Fruit fly (Drosophila melanogaster): Measurements from ENCODE around the gene Golgin104.

Golgin104 gene

dm6 chr3L:16385880-16386584, 34.3 kb upstream of the Golgin104 start, which contains the start of the genes Agpat3 and RAF2 (continued):
- TF ChIP-seq zfh2 (GFP tag; optimal IDR thresholded peaks at IDR 0.05) = peak; percentile 9
- no peak; the same call in 1 of the 2 replicates for TF ChIP-seq Ptx1 (GFP tag; IDR thresholded peaks at IDR 0.05)
- no peak for TF ChIP-seq ara (GFP tag; IDR thresholded peaks at IDR 0.05)
- peak; percentile 40 for TF ChIP-seq bab2 (GFP tag; optimal IDR thresholded peaks at IDR 0.05)
- no peak for TF ChIP-seq trh (GFP tag; optimal IDR thresholded peaks at IDR 0.05)
- no peak for TF ChIP-seq kah (GFP tag; optimal IDR thresholded peaks at IDR 0.05)
- TF ChIP-seq CG8359 (GFP tag; optimal IDR thresholded peaks at IDR 0.05; ENCODE audit: borderline replicate concordance) = no peak
- TF ChIP-seq CG4854 (GFP tag; optimal IDR thresholded peaks at IDR 0.05) = no peak
- TF ChIP-seq Mrtf (GFP tag; IDR thresholded peaks at IDR 0.05) = no peak
- no peak for TF ChIP-seq D19B (GFP tag; optimal IDR thresholded peaks at IDR 0.05)
- TF ChIP-seq nerfin-1 (tag; optimal IDR thresholded peaks at IDR 0.05) = no peak
- TF ChIP-seq CG30403 (GFP tag; optimal IDR thresholded peaks at IDR 0.05) = peak; percentile 66
- no peak for TF ChIP-seq Awh (GFP tag; IDR thresholded peaks at IDR 0.05)
- no peak for TF ChIP-seq sr (GFP tag; IDR thresholded peaks at IDR 0.05)
- TF ChIP-seq CG33557 (GFP tag; optimal IDR thresholded peaks at IDR 0.05) = no peak
- TF ChIP-seq CG7357 (GFP tag; IDR thresholded peaks at IDR 0.05) = peak; percentile 68; the same call in 2 of the 3 replicates
- no peak for TF ChIP-seq fd64A (GFP tag; optimal IDR thresholded peaks at IDR 0.05)
- no peak for TF ChIP-seq p53 (GFP tag; optimal IDR thresholded peaks at IDR 0.05)
- TF ChIP-seq CG11247 (GFP tag; IDR thresholded peaks at IDR 0.05) = no peak; the same call in 1 of the 2 replicates
- TF ChIP-seq CG4617 (GFP tag; optimal IDR thresholded peaks at IDR 0.05; ENCODE audit: borderline replicate concordance) = no peak
- no peak for TF ChIP-seq Dip2 (GFP tag; IDR thresholded peaks at IDR 0.05)
- TF ChIP-seq CG10366 (GFP tag; IDR thresholded peaks at IDR 0.05) = peak; percentile 45
- no peak for TF ChIP-seq CG6272 (GFP tag; IDR thresholded peaks at IDR 0.05)
- TF ChIP-seq GATAe (GFP tag; conservative IDR thresholded peaks at IDR 0.05) = no peak
- peak; percentile 67 for TF ChIP-seq tin (GFP tag; optimal IDR thresholded peaks at IDR 0.05)
- no peak for TF ChIP-seq CG31224 (GFP tag; IDR thresholded peaks at IDR 0.05)
- no peak for TF ChIP-seq CG12769 (tag; optimal IDR thresholded peaks at IDR 0.05)
- no peak for TF ChIP-seq CG11085 (GFP tag; IDR thresholded peaks at IDR 0.05)
- TF ChIP-seq gfzf (GFP tag; optimal IDR thresholded peaks at IDR 0.05) = peak; percentile 80
- no peak for TF ChIP-seq nom (GFP tag; optimal IDR thresholded peaks at IDR 0.05)
- TF ChIP-seq br (optimal IDR thresholded peaks at IDR 0.05) = no peak
- TF ChIP-seq CG10565 (GFP tag; optimal IDR thresholded peaks at IDR 0.05) = no peak
- no peak for TF ChIP-seq dati (GFP tag; IDR thresholded peaks at IDR 0.05)
- TF ChIP-seq pan (optimal IDR thresholded peaks at IDR 0.05) = no peak
- peak in 1 of 2 experiments; percentile 5 for TF ChIP-seq pan (GFP tag; optimal IDR thresholded peaks at IDR 0.05 in 1 of 2, IDR thresholded peaks at IDR 0.05 in 1 of 2)
- no peak for TF ChIP-seq cato (GFP tag; optimal IDR thresholded peaks at IDR 0.05; ENCODE audit: borderline replicate concordance)
- no peak for TF ChIP-seq CG12071 (GFP tag; optimal IDR thresholded peaks at IDR 0.05)
- TF ChIP-seq hkb (optimal IDR thresholded peaks at IDR 0.05) = no peak
- TF ChIP-seq hkb (GFP tag; IDR thresholded peaks at IDR 0.05) = no peak
- TF ChIP-seq Bdp1 (GFP tag; optimal IDR thresholded peaks at IDR 0.05) = no peak
- peak; percentile 35 for TF ChIP-seq CG17359 (tag; optimal IDR thresholded peaks at IDR 0.05)
- peak; percentile 36 for TF ChIP-seq Hmr (GFP tag; optimal IDR thresholded peaks at IDR 0.05)
- no peak for TF ChIP-seq emc (GFP tag; optimal IDR thresholded peaks at IDR 0.05)
- TF ChIP-seq CG5245 (GFP tag; optimal IDR thresholded peaks at IDR 0.05) = no peak
- no peak for TF ChIP-seq amos (GFP tag; IDR thresholded peaks at IDR 0.05; ENCODE audit: partially characterized antibody)
- TF ChIP-seq Sry-δ (GFP tag; optimal IDR thresholded peaks at IDR 0.05) = peak; percentile 12
- peak; percentile 21 for TF ChIP-seq CG8388 (GFP tag; optimal IDR thresholded peaks at IDR 0.05)
- no peak for TF ChIP-seq CG16779 (GFP tag; IDR thresholded peaks at IDR 0.05)
- TF ChIP-seq unc-4 (GFP tag; IDR thresholded peaks at IDR 0.05; ENCODE audit: partially characterized antibody) = no peak
- TF ChIP-seq gem (tag; optimal IDR thresholded peaks at IDR 0.05) = peak; percentile 73
- no peak for TF ChIP-seq bigmax (GFP tag; optimal IDR thresholded peaks at IDR 0.05)
